Worm (Caenorhabditis elegans) whole organism, mixed stage, embryonic: Measurements from ENCODE around the gene K08D8.1.

Experiments
- M03D4.4 ChIP-seq: sonication (generic microtip); optimal IDR thresholded peaks from 2 replicates; lab custom pipeline; 2017; ENCODE audit warnings: mild to moderate bottlenecking, missing genetic modification characterization, missing compliant biosample characterization
- blmp-1 ChIP-seq: fragments of 150-350 bp; optimal IDR thresholded peaks from 2 replicates; lab custom pipeline; 2014; ENCODE audit warnings: missing biosample characterization, missing genetic modification characterization
- ceh-39 ChIP-seq: fragments of 150-350 bp; optimal IDR thresholded peaks from 2 replicates; lab custom pipeline; 2014; ENCODE audit warnings: missing biosample characterization, missing genetic modification characterization
- ceh-43 ChIP-seq: fragments of 200-800 bp; sonication (Bioruptor generic); optimal IDR thresholded peaks from 2 replicates; lab custom pipeline; 2018; ENCODE audit warnings: mild to moderate bottlenecking, missing genetic modification characterization, moderate library complexity, missing compliant biosample characterization
- ceh-83 ChIP-seq: fragments of 200-800 bp; sonication (Bioruptor generic); optimal IDR thresholded peaks from 2 replicates; lab custom pipeline; 2018; ENCODE audit warnings: mild to moderate bottlenecking, missing genetic modification characterization, missing compliant biosample characterization
- ces-1 ChIP-seq: fragments of 150-350 bp; optimal IDR thresholded peaks from 2 replicates; lab custom pipeline; 2014; ENCODE audit warnings: missing biosample characterization, missing genetic modification reagents, missing genetic modification characterization
- cnd-1 ChIP-seq: fragments of 200-800 bp; sonication (Bioruptor generic); optimal IDR thresholded peaks from 2 replicates; lab custom pipeline; 2018; ENCODE audit warnings: mild to moderate bottlenecking, missing genetic modification characterization, missing compliant biosample characterization
- drap-1 ChIP-seq: fragments of 200-800 bp; sonication (Bioruptor generic); optimal IDR thresholded peaks from 3 replicates; lab custom pipeline; 2018; ENCODE audit warnings: mild to moderate bottlenecking, missing genetic modification characterization, missing compliant biosample characterization
- elt-1 ChIP-seq: sonication (generic microtip); optimal IDR thresholded peaks from 2 replicates; lab custom pipeline; 2017; ENCODE audit warnings: missing genetic modification characterization, mild to moderate bottlenecking, missing compliant biosample characterization, antibody characterized with exemption, moderate library complexity, borderline replicate concordance; ENCODE audit not compliant: insufficient read depth
- hlh-1 ChIP-seq: fragments of 150-350 bp; optimal IDR thresholded peaks from 2 replicates; lab custom pipeline; 2014; ENCODE audit warnings: missing biosample characterization, missing genetic modification reagents, missing genetic modification characterization
- lin-13 ChIP-seq: fragments of 150-350 bp; optimal IDR thresholded peaks from 2 replicates; lab custom pipeline; 2014; ENCODE audit warnings: missing biosample characterization, missing genetic modification characterization
- lsy-2 ChIP-seq: fragments of 150-350 bp; optimal IDR thresholded peaks from 2 replicates; lab custom pipeline; 2014; ENCODE audit warnings: missing biosample characterization, missing genetic modification characterization
- mab-5 ChIP-seq: fragments of 150-350 bp; optimal IDR thresholded peaks from 2 replicates; lab custom pipeline; 2014; ENCODE audit warnings: missing biosample characterization, missing genetic modification characterization
- mep-1 ChIP-seq: fragments of 150-350 bp; optimal IDR thresholded peaks from 2 replicates; lab custom pipeline; 2017; ENCODE audit warnings: missing biosample characterization, missing genetic modification reagents, missing genetic modification characterization, inconsistent platforms
- mls-2 ChIP-seq: sonication (generic microtip); optimal IDR thresholded peaks from 2 replicates; lab custom pipeline; 2016; ENCODE audit warnings: mild to moderate bottlenecking, missing genetic modification characterization, moderate library complexity, missing compliant biosample characterization
- nhr-12 ChIP-seq: fragments of 150-350 bp; optimal IDR thresholded peaks from 2 replicates; lab custom pipeline; 2014; ENCODE audit warnings: missing biosample characterization, missing genetic modification characterization
- nhr-2 ChIP-seq: fragments of 150-350 bp; optimal IDR thresholded peaks from 2 replicates; lab custom pipeline; 2014; ENCODE audit warnings: missing biosample characterization, missing genetic modification characterization
- nhr-237 ChIP-seq: fragments of 150-350 bp; optimal IDR thresholded peaks from 2 replicates; lab custom pipeline; 2014; ENCODE audit warnings: missing biosample characterization, missing genetic modification characterization
- nhr-28 ChIP-seq: fragments of 150-350 bp; optimal IDR thresholded peaks from 2 replicates; lab custom pipeline; 2014; ENCODE audit warnings: missing biosample characterization, missing genetic modification characterization
- nhr-76 ChIP-seq: sonication (generic microtip); optimal IDR thresholded peaks from 2 replicates; lab custom pipeline; 2017; ENCODE audit warnings: missing biosample characterization, missing genetic modification characterization
- pha-4 ChIP-seq: fragments of 150-350 bp; optimal IDR thresholded peaks from 2 replicates; lab custom pipeline; 2018; ENCODE audit warnings: missing biosample characterization, missing genetic modification reagents, missing genetic modification characterization
- sem-2 ChIP-seq: fragments of 200-800 bp; sonication (Bioruptor generic); optimal IDR thresholded peaks from 2 replicates; lab custom pipeline; 2018; ENCODE audit warnings: mild to moderate bottlenecking, missing genetic modification characterization, missing compliant biosample characterization
- snpc-4 ChIP-seq: fragments of 150-350 bp; optimal IDR thresholded peaks from 2 replicates; lab custom pipeline; 2014; ENCODE audit warnings: missing biosample characterization, missing genetic modification characterization
- tbx-8 ChIP-seq: fragments of 200-800 bp; sonication (Bioruptor generic); optimal IDR thresholded peaks from 2 replicates; lab custom pipeline; 2018; ENCODE audit warnings: mild to moderate bottlenecking, missing genetic modification characterization, moderate library complexity, missing compliant biosample characterization
- unc-120 ChIP-seq: sonication (generic microtip); optimal IDR thresholded peaks from 2 replicates; lab custom pipeline; 2017; ENCODE audit warnings: missing genetic modification characterization, missing compliant biosample characterization; ENCODE audit not compliant: poor library complexity, severe bottlenecking
- unc-39 ChIP-seq: fragments of 150-350 bp; optimal IDR thresholded peaks from 2 replicates; lab custom pipeline; 2014; ENCODE audit warnings: missing biosample characterization, missing genetic modification characterization
- unc-62 ChIP-seq: fragments of 150-350 bp; optimal IDR thresholded peaks from 2 replicates; lab custom pipeline; 2014; ENCODE audit warnings: missing biosample characterization, missing genetic modification reagents, missing genetic modification characterization
- ztf-11 ChIP-seq: fragments of 150-350 bp; optimal IDR thresholded peaks from 2 replicates; lab custom pipeline; 2014; ENCODE audit warnings: missing biosample characterization, missing genetic modification characterization

The K08D8.1 gene

ce11 chrIV:12890445-12890844 is 1.8 kb upstream of the K08D8.1 start, which contains the start of gene K08D8.6:
K08D8.6 (minus strand) TSS chrIV:12890508.
- TF ChIP-seq cnd-1 (tag; lab: Kevin White, UChicago) (no peak), nhr-28 (tag; lab: Kevin White, UChicago) (no peak), unc-120 (no peak), drap-1 (GFP tag; lab: Kevin White, UChicago) (no peak), ceh-83 (GFP tag; lab: Kevin White, UChicago) (no peak), ceh-43 (GFP tag; lab: Kevin White, UChicago) (no peak), nhr-237 (tag; lab: Kevin White, UChicago) (no peak), lin-13 (tag; lab: Kevin White, UChicago) (no peak), elt-1 (tag; lab: Kevin White, UChicago) (no peak), lsy-2 (tag; lab: Kevin White, UChicago) (no peak)

DNA sequence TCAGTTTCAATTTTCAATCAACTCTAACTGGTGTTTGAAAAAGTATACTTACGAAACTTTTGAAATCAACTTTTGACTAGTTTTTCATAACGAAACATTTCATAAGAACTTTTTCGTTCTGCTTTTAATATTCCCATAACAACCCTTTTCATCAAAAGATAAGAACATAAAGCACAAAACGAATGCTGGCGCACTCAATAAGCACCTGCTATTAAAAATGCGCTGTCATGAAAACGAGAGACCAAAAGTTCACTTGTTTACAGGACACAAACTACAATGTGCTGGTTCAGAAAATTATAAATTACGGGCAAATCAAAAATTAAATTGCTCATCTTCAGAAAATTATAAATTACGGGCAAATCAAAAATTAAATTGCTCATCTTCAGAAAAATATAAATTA is 1.2 kb upstream of the K08D8.1 start:
- no peak for TF ChIP-seq lin-13 (tag; lab: Kevin White, UChicago)
- TF ChIP-seq mab-5 (tag; lab: Kevin White, UChicago), result no peak

DNA sequence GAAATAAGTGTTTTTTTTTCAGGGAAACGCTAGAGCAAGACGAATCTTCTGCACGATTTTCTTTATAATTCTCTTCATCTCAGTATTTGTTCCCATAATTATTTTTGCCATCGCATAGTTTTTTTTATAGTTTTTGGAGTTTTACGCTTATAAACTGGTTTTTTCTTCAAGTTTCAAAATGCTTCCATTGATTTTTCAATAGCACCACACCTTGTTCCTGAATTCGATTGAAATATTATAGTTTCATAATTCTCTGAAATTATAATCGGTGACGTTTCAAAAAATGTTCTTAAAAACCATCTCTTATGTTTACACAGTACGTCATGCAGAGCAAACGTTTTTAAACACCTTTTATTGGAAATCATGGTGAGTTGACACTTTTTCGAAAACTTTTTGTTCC is 872 bp downstream of the K08D8.1 start, which contains the start of gene K08D8.12:
TSS of gene K08D8.12 (plus strand) at position 301 of the 400 bp plus-strand sequence.
- no peak for TF ChIP-seq ztf-11 (tag; lab: Kevin White, UChicago)
- TF ChIP-seq hlh-1 (tag; lab: Kevin White, UChicago), result no peak
- no peak for TF ChIP-seq nhr-28 (tag; lab: Kevin White, UChicago)
- TF ChIP-seq tbx-8 (GFP tag; lab: Kevin White, UChicago), result no peak
- TF ChIP-seq nhr-76, result no peak
- TF ChIP-seq lsy-2 (tag; lab: Kevin White, UChicago), result no peak
- TF ChIP-seq nhr-12 (tag; lab: Kevin White, UChicago), result no peak
- no peak for TF ChIP-seq ces-1 (GFP tag; lab: Kevin White, UChicago)
- no peak for TF ChIP-seq cnd-1 (tag; lab: Kevin White, UChicago)
- TF ChIP-seq, all 35 proteins: peak for 0

DNA sequence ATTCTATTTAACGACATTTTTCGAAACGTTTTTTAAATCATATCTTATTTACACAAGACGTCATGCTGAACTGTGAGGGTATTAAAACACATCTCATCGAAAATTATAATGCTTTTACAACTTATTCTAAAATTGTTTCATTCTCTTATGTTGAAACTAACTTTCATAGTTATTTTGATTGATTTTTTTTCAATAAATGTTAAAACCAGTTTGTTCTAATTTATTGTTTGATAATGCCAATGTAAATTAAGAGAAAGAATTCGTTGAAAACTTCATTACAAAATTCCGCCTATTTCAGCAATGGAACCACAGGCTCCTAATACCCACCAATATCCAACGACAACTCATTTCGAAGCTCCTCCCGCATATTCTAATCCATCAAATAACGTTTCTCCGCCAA is 2.7 kb downstream of the K08D8.1 start, which contains the start of gene K08D8.11:
TSS of gene K08D8.11 (plus strand) at position 301 of the 400 bp plus-strand sequence.
- TF ChIP-seq ceh-83 (GFP tag; lab: Kevin White, UChicago) (no peak), lin-13 (tag; lab: Kevin White, UChicago) (no peak), mls-2 (no peak), nhr-237 (tag; lab: Kevin White, UChicago) (no peak), blmp-1 (no peak), pha-4 (tag; lab: Kevin White, UChicago) (no peak), M03D4.4 (no peak), sem-2 (no peak), unc-62 (no peak), ces-1 (GFP tag; lab: Kevin White, UChicago) (no peak), mep-1 (tag; lab: Kevin White, UChicago) (no peak), unc-120 (no peak), lsy-2 (tag; lab: Kevin White, UChicago) (no peak), nhr-2 (tag; lab: Kevin White, UChicago) (no peak), nhr-28 (tag; lab: Kevin White, UChicago) (no peak), hlh-1 (tag; lab: Kevin White, UChicago) (no peak), snpc-4 (tag; lab: Kevin White, UChicago) (no peak), nhr-76 (no peak)

- TF ChIP-seq pha-4 (tag; lab: Kevin White, UChicago) (no peak), elt-1 (tag; lab: Kevin White, UChicago) (no peak), nhr-12 (tag; lab: Kevin White, UChicago) (no peak), lin-13 (tag; lab: Kevin White, UChicago) (no peak), unc-39 (tag; lab: Kevin White, UChicago) (no peak), ces-1 (GFP tag; lab: Kevin White, UChicago) (no peak), hlh-1 (tag; lab: Kevin White, UChicago) (no peak), lsy-2 (tag; lab: Kevin White, UChicago) (no peak), ceh-39 (tag; lab: Kevin White, UChicago) (no peak), sem-2 (no peak), unc-62 (no peak), ceh-83 (GFP tag; lab: Kevin White, UChicago) (no peak), blmp-1 (no peak)
Measured at ce11 chrIV:12896371-12896882, 4.1 kb downstream of the K08D8.1 start, which contains the start of gene K08D8.7. K08D8.7 (plus strand) TSS chrIV:12896832.
